Worm (Caenorhabditis elegans): ENCODE measurements around the gene ent-2.

ent-2 gene

ce11 chrX:15607498-15608019, 6.7 kb downstream of the ent-2 start, which contains the start of gene nipi-3:
nipi-3 (plus strand) TSS chrX:15607969.
- no peak for TF ChIP-seq pes-1 (GFP tag; IDR thresholded peaks at IDR 0.05)
- no peak for TF ChIP-seq flt-1 (GFP tag; IDR thresholded peaks at IDR 0.05)
- no peak for TF ChIP-seq B0310.2 (tag; optimal IDR thresholded peaks at IDR 0.05)
- no peak for TF ChIP-seq tbx-37 (GFP tag; conservative IDR thresholded peaks at IDR 0.05)
- TF ChIP-seq aly-1 (tag; optimal IDR thresholded peaks at IDR 0.05) = no peak
- TF ChIP-seq sea-1 (GFP tag; conservative IDR thresholded peaks at IDR 0.05) = no peak
- no peak for TF ChIP-seq scrt-1 (GFP tag; IDR thresholded peaks at IDR 0.05)
- no peak for TF ChIP-seq hnd-1 (tag; optimal IDR thresholded peaks at IDR 0.05)
- TF ChIP-seq hmg-4 (GFP tag; optimal IDR thresholded peaks at IDR 0.05) = no peak
- no peak for TF ChIP-seq ceh-36 (tag; optimal IDR thresholded peaks at IDR 0.05)
- TF ChIP-seq F13C5.2 (tag; optimal IDR thresholded peaks at IDR 0.05) = no peak
- TF ChIP-seq hmbx-1 (tag; optimal IDR thresholded peaks at IDR 0.05) = no peak
- no peak for TF ChIP-seq ama-1 (optimal IDR thresholded peaks at IDR 0.05)

ce11 chrX:15608593-15608992, 7.7 kb downstream of the ent-2 start:
- no peak for TF ChIP-seq hmbx-1 (tag; optimal IDR thresholded peaks at IDR 0.05)

ce11 chrX:15609698-15610097, 8.8 kb downstream of the ent-2 start:
- TF ChIP-seq hmbx-1 (tag; optimal IDR thresholded peaks at IDR 0.05) = no peak

- TF ChIP-seq pes-1 (GFP tag; IDR thresholded peaks at IDR 0.05) (no peak), tbx-37 (GFP tag; conservative IDR thresholded peaks at IDR 0.05) (no peak)
Observed at ce11 chrX:15610527-15611091, 9.7 kb downstream of the ent-2 start.

- peak; percentile 50 for TF ChIP-seq F13C5.2 (tag; optimal IDR thresholded peaks at IDR 0.05)
- TF ChIP-seq pes-1 (GFP tag; IDR thresholded peaks at IDR 0.05) = 0 out of 2 replicates have a peak, but pooled peaks have one; percentile 3
- TF ChIP-seq aly-1 (tag; optimal IDR thresholded peaks at IDR 0.05) = peak; percentile 31
- TF ChIP-seq tbx-37 (GFP tag; conservative IDR thresholded peaks at IDR 0.05) = no peak
Observed at ce11 chrX:15613745-15614229, 12.9 kb downstream of the ent-2 start, which contains the start of gene K09E9.3. K09E9.3 (minus strand) TSS chrX:15613795.

ce11 chrX:15616443-15616842, 15.6 kb downstream of the ent-2 start, which contains the start of gene ergi-3:
ergi-3 (minus strand) TSS chrX:15616753.
- TF ChIP-seq ceh-13 (GFP tag; optimal IDR thresholded peaks at IDR 0.05) (no peak), F13C5.2 (tag; optimal IDR thresholded peaks at IDR 0.05) (peak; percentile 26)

ce11 chrX:15617168-15617567, 16.3 kb downstream of the ent-2 start:
- TF ChIP-seq tra-4 (tag; optimal IDR thresholded peaks at IDR 0.05) (no peak), hmbx-1 (tag; optimal IDR thresholded peaks at IDR 0.05) (no peak), tbx-37 (GFP tag; conservative IDR thresholded peaks at IDR 0.05) (no peak), flt-1 (GFP tag; IDR thresholded peaks at IDR 0.05) (no peak), hnd-1 (tag; optimal IDR thresholded peaks at IDR 0.05) (no peak)

ce11 chrX:15619273-15619672, 18.4 kb downstream of the ent-2 start:
- no peak for TF ChIP-seq flt-1 (GFP tag; IDR thresholded peaks at IDR 0.05)
- peak; percentile 30 for TF ChIP-seq hmg-4 (GFP tag; optimal IDR thresholded peaks at IDR 0.05)
- TF ChIP-seq tra-4 (tag; optimal IDR thresholded peaks at IDR 0.05) = no peak
- peak; percentile 62 for TF ChIP-seq pes-1 (GFP tag; IDR thresholded peaks at IDR 0.05)
- no peak for TF ChIP-seq B0310.2 (tag; optimal IDR thresholded peaks at IDR 0.05)

ce11 chrX:15620200-15620599, 19.3 kb downstream of the ent-2 start, which contains the start of gene K09E9.1:
K09E9.1 (plus strand) TSS chrX:15620500.
- TF ChIP-seq tra-4 (tag; optimal IDR thresholded peaks at IDR 0.05) = no peak
- TF ChIP-seq aly-1 (tag; optimal IDR thresholded peaks at IDR 0.05) = no peak
- no peak for TF ChIP-seq ceh-13 (GFP tag; optimal IDR thresholded peaks at IDR 0.05)

- no peak for TF ChIP-seq aly-1 (tag; optimal IDR thresholded peaks at IDR 0.05)
- TF ChIP-seq F13C5.2 (tag; optimal IDR thresholded peaks at IDR 0.05) = no peak
- TF ChIP-seq ama-1 (optimal IDR thresholded peaks at IDR 0.05) = no peak
- TF ChIP-seq hmg-4 (GFP tag; optimal IDR thresholded peaks at IDR 0.05) = no peak
- TF ChIP-seq ceh-36 (tag; optimal IDR thresholded peaks at IDR 0.05) = no peak
- no peak for TF ChIP-seq hnd-1 (tag; optimal IDR thresholded peaks at IDR 0.05)
- TF ChIP-seq ets-7 (tag; optimal IDR thresholded peaks at IDR 0.05) = no peak
- no peak for TF ChIP-seq hmbx-1 (tag; optimal IDR thresholded peaks at IDR 0.05)
- no peak for TF ChIP-seq sea-1 (GFP tag; conservative IDR thresholded peaks at IDR 0.05)
- no peak for TF ChIP-seq tbx-11 (GFP tag; IDR thresholded peaks at IDR 0.05)
- no peak for TF ChIP-seq pes-1 (GFP tag; IDR thresholded peaks at IDR 0.05)
- TF ChIP-seq ceh-13 (GFP tag; optimal IDR thresholded peaks at IDR 0.05) = no peak
- TF ChIP-seq scrt-1 (GFP tag; IDR thresholded peaks at IDR 0.05) = no peak
- TF ChIP-seq tra-4 (tag; optimal IDR thresholded peaks at IDR 0.05) = no peak
- no peak for TF ChIP-seq B0310.2 (tag; optimal IDR thresholded peaks at IDR 0.05)
- TF ChIP-seq flt-1 (GFP tag; IDR thresholded peaks at IDR 0.05) = no peak
- TF ChIP-seq tbx-37 (GFP tag; conservative IDR thresholded peaks at IDR 0.05) = no peak
Observed at ce11 chrX:15621001-15621400, 20.1 kb downstream of the ent-2 start.
